Worm (Caenorhabditis elegans) whole organism, midembryonic: Measurements from ENCODE around the gene T28A11.13.

Source experiments
- T22C8.4 ChIP-seq: fragments of 200-800 bp; sonication (Bioruptor generic); IDR thresholded peaks from 2 replicates; pipeline ENCODE4 v1.3.6; 2022; ENCODE audit warnings: missing genetic modification characterization, missing compliant biosample characterization
- flt-1 ChIP-seq: fragments of 200-800 bp; sonication (Bioruptor generic); IDR thresholded peaks from 2 replicates; pipeline ENCODE4 v1.3.6; 2022; ENCODE audit warnings: missing genetic modification characterization, missing compliant biosample characterization
- med-1 ChIP-seq: sonication (generic microtip); optimal IDR thresholded peaks from 2 replicates; lab custom pipeline; 2017; ENCODE audit warnings: missing genetic modification characterization, mild to moderate bottlenecking, missing compliant biosample characterization, antibody characterized with exemption, missing genetic modification reagents; ENCODE audit not compliant: insufficient read depth
- tab-1 ChIP-seq: fragments of 200-800 bp; sonication (Bioruptor generic); IDR thresholded peaks from 2 replicates; pipeline ENCODE4 v1.3.6; 2022; ENCODE audit warnings: missing genetic modification characterization, missing compliant biosample characterization
- ztf-29 ChIP-seq: fragments of 200-800 bp; sonication (Bioruptor generic); IDR thresholded peaks from 2 replicates; pipeline ENCODE4 v1.3.6; 2022; ENCODE audit warnings: missing genetic modification reagents, missing genetic modification characterization, missing compliant biosample characterization

- no peak for TF ChIP-seq tab-1 (GFP tag; lab: Robert Waterston, UW)
- no peak for TF ChIP-seq T22C8.4 (GFP tag; lab: Robert Waterston, UW)
- TF ChIP-seq flt-1 (GFP tag; lab: Robert Waterston, UW): no peak
- no peak for TF ChIP-seq ztf-29 (GFP tag; lab: Robert Waterston, UW)
- TF ChIP-seq med-1 (GFP tag; lab: Kevin White, UChicago): no peak
Observed at ce11 chrV:3275033-3275432, 25.0 kb upstream of the T28A11.13 start, which contains the start of gene T28A11.3.
